Fruit fly (Drosophila melanogaster): ENCODE results near the gene Meics.

Gene Meics

DNA sequence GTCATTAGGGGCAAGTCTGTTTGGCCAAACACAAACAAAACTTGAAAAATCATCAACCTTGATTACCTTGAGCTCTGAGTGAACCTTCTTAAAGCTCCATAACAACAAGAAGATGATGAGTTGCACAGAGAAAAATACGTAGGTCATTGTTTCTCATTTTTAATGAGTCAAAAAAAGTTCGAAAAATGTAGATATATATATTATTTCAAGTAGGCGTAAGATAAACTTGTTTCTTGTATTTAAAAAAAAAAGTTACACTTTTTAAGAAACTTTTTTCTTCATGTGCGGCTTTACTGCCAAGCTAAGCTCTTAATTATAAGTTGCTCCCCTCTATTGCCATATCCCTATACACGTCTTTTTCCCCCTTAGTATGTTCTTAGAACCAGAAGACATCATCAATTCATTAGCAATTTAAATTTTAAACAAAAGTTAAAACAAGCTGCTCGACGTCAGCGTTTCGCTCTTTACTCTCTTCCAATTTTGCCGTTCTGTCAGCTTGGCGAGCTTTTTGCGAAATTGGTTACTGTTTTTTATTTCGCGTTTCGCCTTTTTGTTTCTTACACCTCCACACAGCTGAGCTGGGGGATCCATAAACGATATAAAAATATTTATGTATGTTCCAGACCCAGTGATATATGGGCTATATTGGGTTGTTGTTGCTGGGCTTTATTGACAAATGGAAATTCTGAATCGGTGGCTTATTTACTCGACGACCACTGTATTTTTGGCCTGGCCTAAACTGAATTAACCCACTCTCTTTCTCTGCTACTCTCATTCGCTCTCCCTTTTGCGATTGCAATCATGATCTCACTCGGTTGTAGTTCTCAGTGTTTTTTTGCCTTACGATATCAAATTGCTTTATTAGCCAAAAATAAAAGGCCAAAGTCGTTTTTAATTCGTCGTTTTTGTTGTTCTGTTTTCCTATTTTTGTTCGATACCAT, 40.9 kb downstream of the Meics start:
- TF ChIP-seq NFAT (GFP tag; IDR thresholded peaks at IDR 0.05) (peak; percentile 70; the same call in 1 of the 2 replicates), CG4424 (GFP tag; optimal IDR thresholded peaks at IDR 0.05) (peak; percentile 38), CG10267 (tag; optimal IDR thresholded peaks at IDR 0.05) (peak; percentile 55), Myb (GFP tag; optimal IDR thresholded peaks at IDR 0.05) (peak; percentile 25), shn (GFP tag; optimal IDR thresholded peaks at IDR 0.05) (no peak), Fer3 (tag; optimal IDR thresholded peaks at IDR 0.05) (peak; percentile 57), hbn (GFP tag; IDR thresholded peaks at IDR 0.05; ENCODE audit: partially characterized antibody) (no peak), CG12391 (tag; optimal IDR thresholded peaks at IDR 0.05) (peak; percentile 61), slou (GFP tag; optimal IDR thresholded peaks at IDR 0.05) (peak; percentile 8), CG12219 (GFP tag; optimal IDR thresholded peaks at IDR 0.05) (no peak), CG18619 (GFP tag; optimal IDR thresholded peaks at IDR 0.05) (peak; percentile 25), CG11695 (GFP tag; IDR thresholded peaks at IDR 0.05) (peak; percentile 77), CG2712 (tag; optimal IDR thresholded peaks at IDR 0.05) (peak; percentile 70), CG1024 (GFP tag; IDR thresholded peaks at IDR 0.05) (no peak), twi (tag; optimal IDR thresholded peaks at IDR 0.05) (no peak), CG10274 (GFP tag; optimal IDR thresholded peaks at IDR 0.05) (peak; percentile 7), MBD-R2 (GFP tag; IDR thresholded peaks at IDR 0.05) (peak; percentile 39; the same call in 1 of the 2 replicates), CG7928 (GFP tag; optimal IDR thresholded peaks at IDR 0.05) (peak; percentile 31), CG2678 (tag; optimal IDR thresholded peaks at IDR 0.05) (peak; percentile 73), CG10959 (GFP tag; IDR thresholded peaks at IDR 0.05) (0 out of 2 replicates have a peak, but pooled peaks have one; percentile 37), Hr78 (GFP tag; optimal IDR thresholded peaks at IDR 0.05) (no peak), CG18599 (GFP tag; optimal IDR thresholded peaks at IDR 0.05) (peak; percentile 79), Ptx1 (GFP tag; IDR thresholded peaks at IDR 0.05) (peak; percentile 78), E2f1 (GFP tag; IDR thresholded peaks at IDR 0.05) (0 out of 2 replicates have a peak, but pooled peaks have one; percentile 43), CG9932 (GFP tag; IDR thresholded peaks at IDR 0.05) (peak; percentile 93), Nf-YA (GFP tag; IDR thresholded peaks at IDR 0.05) (0 out of 2 replicates have a peak, but pooled peaks have one; percentile 6), CG7372 (GFP tag; IDR thresholded peaks at IDR 0.05) (peak; percentile 46; the same call in 1 of the 2 replicates), Dek (tag; optimal IDR thresholded peaks at IDR 0.05) (peak; percentile 61), CG14014 (GFP tag; IDR thresholded peaks at IDR 0.05) (peak; percentile 76), gcm2 (GFP tag; optimal IDR thresholded peaks at IDR 0.05) (peak; percentile 14), CG7786 (GFP tag; optimal IDR thresholded peaks at IDR 0.05) (no peak), peb (GFP tag; IDR thresholded peaks at IDR 0.05) (peak; percentile 65), CG17612 (GFP tag; IDR thresholded peaks at IDR 0.05) (0 out of 2 replicates have a peak, but pooled peaks have one; percentile 13), NfI (GFP tag; optimal IDR thresholded peaks at IDR 0.05) (peak; percentile 29), dimm (GFP tag; IDR thresholded peaks at IDR 0.05) (no peak), CG12104 (GFP tag; optimal IDR thresholded peaks at IDR 0.05) (peak; percentile 56), insv (GFP tag; optimal IDR thresholded peaks at IDR 0.05) (no peak), exex (tag; optimal IDR thresholded peaks at IDR 0.05) (no peak), CG12155 (GFP tag; optimal IDR thresholded peaks at IDR 0.05) (peak; percentile 24), fd3F (GFP tag; optimal IDR thresholded peaks at IDR 0.05) (peak; percentile 34), lbe (GFP tag; optimal IDR thresholded peaks at IDR 0.05) (peak; percentile 52), hkb (optimal IDR thresholded peaks at IDR 0.05) (no peak), hkb (GFP tag; IDR thresholded peaks at IDR 0.05) (peak; percentile 54; the same call in 1 of the 2 replicates), ems (GFP tag; optimal IDR thresholded peaks at IDR 0.05) (no peak), toy (GFP tag; IDR thresholded peaks at IDR 0.05) (peak; percentile 79), dmrt99B (tag; optimal IDR thresholded peaks at IDR 0.05) (peak; percentile 49), h (optimal IDR thresholded peaks at IDR 0.05) (no peak), gem (tag; optimal IDR thresholded peaks at IDR 0.05) (peak; percentile 75), scrt (GFP tag; optimal IDR thresholded peaks at IDR 0.05) (peak; percentile 59)

All from whole organism, embryonic.